Worm (Caenorhabditis elegans): Measurements from ENCODE around the gene C33B4.5.

ce11 chrII:11424579-11425316 is 41.6 kb downstream of the C33B4.5 start, which contains the start of gene C05D12.3:
- no peak for TF ChIP-seq flt-1 (GFP tag; IDR thresholded peaks at IDR 0.05)
- TF ChIP-seq ztf-23 (GFP tag; IDR thresholded peaks at IDR 0.05), result no peak
- no peak for TF ChIP-seq med-1 (GFP tag; optimal IDR thresholded peaks at IDR 0.05; ENCODE audit: insufficient read depth)

Data from whole organism, midembryonic.